Worm (Caenorhabditis elegans) whole organism, late embryonic: ENCODE results near the gene rnp-7.

Experiments
- C38D4.7 ChIP-seq: fragments of 200-800 bp; sonication (Bioruptor generic); optimal IDR thresholded peaks from 2 replicates; lab custom pipeline; 2018; ENCODE audit warnings: mild to moderate bottlenecking, missing genetic modification characterization, moderate library complexity, missing compliant biosample characterization
- K02D7.2 ChIP-seq: sonication (generic microtip); optimal IDR thresholded peaks from 2 replicates; lab custom pipeline; 2017; ENCODE audit warnings: mild to moderate bottlenecking, missing genetic modification characterization, missing compliant biosample characterization
- K09A11.1 ChIP-seq: sonication (generic microtip); optimal IDR thresholded peaks from 2 replicates; lab custom pipeline; 2017; ENCODE audit warnings: antibody characterized with exemption, mild to moderate bottlenecking, missing genetic modification characterization, missing compliant biosample characterization; ENCODE audit not compliant: insufficient read depth
- Y22D7AL.16 ChIP-seq: sonication (generic microtip); optimal IDR thresholded peaks from 2 replicates; lab custom pipeline; 2016; ENCODE audit warnings: missing genetic modification characterization, missing compliant biosample characterization
- ahr-1 ChIP-seq: sonication (generic microtip); optimal IDR thresholded peaks from 2 replicates; lab custom pipeline; 2016; ENCODE audit warnings: missing genetic modification characterization, missing compliant biosample characterization
- ama-1 ChIP-seq: fragments of 150-350 bp; optimal IDR thresholded peaks from 2 replicates; lab custom pipeline; 2014
- ceh-14 ChIP-seq: sonication (generic microtip); optimal IDR thresholded peaks from 2 replicates; lab custom pipeline; 2016; ENCODE audit warnings: missing genotype, missing genetic modification characterization, missing compliant biosample characterization
- ceh-2 ChIP-seq: sonication (generic microtip); optimal IDR thresholded peaks from 2 replicates; lab custom pipeline; 2016; ENCODE audit warnings: missing genotype, missing genetic modification characterization, missing compliant biosample characterization
- ceh-22 ChIP-seq: sonication (generic microtip); optimal IDR thresholded peaks from 2 replicates; lab custom pipeline; 2017; ENCODE audit warnings: missing biosample characterization, missing genetic modification characterization
- ceh-24 ChIP-seq: sonication (generic microtip); optimal IDR thresholded peaks from 2 replicates; lab custom pipeline; 2016; ENCODE audit warnings: mild to moderate bottlenecking, missing genetic modification characterization, missing compliant biosample characterization
- ceh-30 ChIP-seq: fragments of 150-350 bp; optimal IDR thresholded peaks from 2 replicates; lab custom pipeline; 2014; ENCODE audit warnings: missing biosample characterization, missing genetic modification characterization
- ceh-31 ChIP-seq: sonication (generic microtip); optimal IDR thresholded peaks from 2 replicates; lab custom pipeline; 2016; ENCODE audit warnings: missing genetic modification characterization, missing compliant biosample characterization
- ceh-48 ChIP-seq: sonication (generic microtip); optimal IDR thresholded peaks from 2 replicates; lab custom pipeline; 2016; ENCODE audit warnings: missing genetic modification characterization, inconsistent platforms, missing compliant biosample characterization
- dve-1 ChIP-seq: sonication (generic microtip); optimal IDR thresholded peaks from 2 replicates; lab custom pipeline; 2017; ENCODE audit warnings: antibody characterized with exemption, mild to moderate bottlenecking, missing genetic modification characterization, missing compliant biosample characterization
- elt-2 ChIP-seq: sonication (generic microtip); optimal IDR thresholded peaks from 2 replicates; lab custom pipeline; 2016; ENCODE audit warnings: missing genetic modification reagents, missing genetic modification characterization, missing compliant biosample characterization
- eyg-1 ChIP-seq: sonication (generic microtip); optimal IDR thresholded peaks from 2 replicates; lab custom pipeline; 2016; ENCODE audit warnings: missing genotype, missing genetic modification characterization, missing compliant biosample characterization
- fkh-10 ChIP-seq: fragments of 150-350 bp; optimal IDR thresholded peaks from 2 replicates; lab custom pipeline; 2014; ENCODE audit warnings: missing biosample characterization, missing genetic modification reagents, missing genetic modification characterization
- fkh-6 ChIP-seq: sonication (generic microtip); optimal IDR thresholded peaks from 2 replicates; lab custom pipeline; 2016; ENCODE audit warnings: missing genetic modification characterization, missing compliant biosample characterization
- gmeb-2 ChIP-seq: sonication (generic microtip); optimal IDR thresholded peaks from 2 replicates; lab custom pipeline; 2016; ENCODE audit warnings: missing genetic modification characterization, inconsistent platforms, missing compliant biosample characterization
- hlh-13 ChIP-seq: fragments of 200-800 bp; sonication (Bioruptor generic); optimal IDR thresholded peaks from 2 replicates; lab custom pipeline; 2018; ENCODE audit warnings: mild to moderate bottlenecking, missing genetic modification characterization, missing compliant biosample characterization
- hlh-30 ChIP-seq: sonication (generic microtip); optimal IDR thresholded peaks from 2 replicates; lab custom pipeline; 2017; ENCODE audit warnings: antibody characterized with exemption, missing genetic modification characterization, missing compliant biosample characterization; ENCODE audit not compliant: insufficient read depth
- hlh-6 ChIP-seq: sonication (generic microtip); optimal IDR thresholded peaks from 2 replicates; lab custom pipeline; 2016; ENCODE audit warnings: missing genotype, missing genetic modification characterization, missing compliant biosample characterization
- lim-6 ChIP-seq: sonication (generic microtip); optimal IDR thresholded peaks from 2 replicates; lab custom pipeline; 2016; ENCODE audit warnings: missing genetic modification characterization, missing compliant biosample characterization
- lin-11 ChIP-seq: fragments of 200-800 bp; sonication (Bioruptor generic); optimal IDR thresholded peaks from 2 replicates; lab custom pipeline; 2018; ENCODE audit warnings: mild to moderate bottlenecking, missing genetic modification characterization, missing compliant biosample characterization
- nfya-1 ChIP-seq: sonication (generic microtip); optimal IDR thresholded peaks from 2 replicates; lab custom pipeline; 2017; ENCODE audit warnings: missing genetic modification characterization, mild to moderate bottlenecking, missing compliant biosample characterization, antibody characterized with exemption, moderate library complexity
- nhr-11 ChIP-seq: fragments of 150-350 bp; optimal IDR thresholded peaks from 2 replicates; lab custom pipeline; 2014; ENCODE audit warnings: missing biosample characterization, missing genetic modification characterization
- npax-4 ChIP-seq: sonication (generic microtip); optimal IDR thresholded peaks from 2 replicates; lab custom pipeline; 2016; ENCODE audit warnings: missing genetic modification characterization, missing compliant biosample characterization
- odd-2 ChIP-seq: sonication (generic microtip); optimal IDR thresholded peaks from 2 replicates; lab custom pipeline; 2017; ENCODE audit warnings: antibody characterized with exemption, mild to moderate bottlenecking, missing genetic modification characterization, missing compliant biosample characterization
- pax-1 ChIP-seq: fragments of 150-350 bp; optimal IDR thresholded peaks from 2 replicates; lab custom pipeline; 2014; ENCODE audit warnings: missing biosample characterization, missing genetic modification characterization
- pha-2 ChIP-seq: sonication (generic microtip); optimal IDR thresholded peaks from 2 replicates; lab custom pipeline; 2017; ENCODE audit warnings: mild to moderate bottlenecking, missing genetic modification characterization, missing compliant biosample characterization
- pqm-1 ChIP-seq: sonication (generic microtip); optimal IDR thresholded peaks from 2 replicates; lab custom pipeline; 2016; ENCODE audit warnings: missing genetic modification characterization, missing compliant biosample characterization
- pros-1 ChIP-seq: fragments of 150-350 bp; optimal IDR thresholded peaks from 2 replicates; lab custom pipeline; 2014; ENCODE audit warnings: missing biosample characterization, missing genetic modification reagents, missing genetic modification characterization
- ref-2 ChIP-seq: sonication (generic microtip); optimal IDR thresholded peaks from 2 replicates; lab custom pipeline; 2016; ENCODE audit warnings: missing genetic modification characterization, missing compliant biosample characterization
- sdc-2 ChIP-seq: sonication (generic microtip); optimal IDR thresholded peaks from 2 replicates; lab custom pipeline; 2016; ENCODE audit warnings: missing genotype, missing genetic modification characterization, missing compliant biosample characterization
- sox-2 ChIP-seq: fragments of 200-800 bp; sonication (Bioruptor generic); IDR thresholded peaks from 2 replicates; pipeline ENCODE4 v1.3.6; 2022; ENCODE audit warnings: missing genetic modification reagents, missing genetic modification characterization, missing compliant biosample characterization
- sox-4 ChIP-seq: sonication (generic microtip); optimal IDR thresholded peaks from 2 replicates; lab custom pipeline; 2017; ENCODE audit warnings: mild to moderate bottlenecking, missing genetic modification characterization, inconsistent platforms, missing compliant biosample characterization
- syd-9 ChIP-seq: sonication (generic microtip); optimal IDR thresholded peaks from 2 replicates; lab custom pipeline; 2016; ENCODE audit warnings: mild to moderate bottlenecking, missing genetic modification characterization, moderate library complexity, missing compliant biosample characterization
- tbx-2 ChIP-seq: sonication (generic microtip); optimal IDR thresholded peaks from 2 replicates; lab custom pipeline; 2016; ENCODE audit warnings: missing genetic modification characterization, missing compliant biosample characterization
- tbx-7 ChIP-seq: sonication (generic microtip); optimal IDR thresholded peaks from 2 replicates; lab custom pipeline; 2016; ENCODE audit warnings: missing genotype, missing genetic modification characterization, missing compliant biosample characterization
- ttx-3 ChIP-seq: sonication (generic microtip); optimal IDR thresholded peaks from 2 replicates; lab custom pipeline; 2016; ENCODE audit warnings: missing genetic modification reagents, missing genetic modification characterization, missing compliant biosample characterization
- unc-42 ChIP-seq: sonication (generic microtip); optimal IDR thresholded peaks from 2 replicates; lab custom pipeline; 2016; ENCODE audit warnings: missing genotype, missing genetic modification characterization, missing compliant biosample characterization
- unc-55 ChIP-seq: sonication (generic microtip); optimal IDR thresholded peaks from 2 replicates; lab custom pipeline; 2017; ENCODE audit warnings: missing biosample characterization, missing genetic modification reagents, missing genetic modification characterization
- ztf-16 ChIP-seq: sonication (generic microtip); optimal IDR thresholded peaks from 2 replicates; lab custom pipeline; 2017; ENCODE audit warnings: missing genetic modification characterization, missing compliant biosample characterization

rnp-7 gene

DNA sequence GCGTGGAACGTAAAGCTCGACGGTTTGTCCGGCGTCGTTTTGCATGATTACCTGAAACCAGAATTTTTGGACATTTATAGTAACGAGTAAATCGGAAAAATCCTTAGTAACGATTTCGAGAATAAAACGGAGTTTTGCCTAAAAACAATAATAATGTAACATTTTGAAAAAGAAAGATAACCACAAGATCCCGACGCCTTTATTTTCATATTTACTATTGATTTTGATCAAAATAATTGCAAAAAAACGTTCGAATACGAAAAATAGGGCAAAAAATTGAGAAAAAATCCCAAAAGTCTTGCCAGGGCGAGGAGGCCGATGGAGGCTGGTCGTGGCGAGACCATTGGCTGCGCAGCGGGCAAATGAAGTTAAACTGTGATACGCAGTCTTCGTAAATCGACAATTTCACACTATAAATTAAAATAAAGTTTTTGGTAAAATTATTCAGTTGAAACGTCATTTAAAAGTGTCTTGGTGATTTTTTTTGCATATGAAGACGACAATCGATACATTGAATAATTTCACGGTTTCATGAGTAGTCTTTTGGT is 28.7 kb upstream of the rnp-7 start, which contains the start of gene rps-21 (continued):
- TF ChIP-seq gmeb-2: no peak
- no peak for TF ChIP-seq ahr-1 (tag; lab: Kevin White, UChicago)
- TF ChIP-seq pax-1 (tag; lab: Kevin White, UChicago): no peak
- no peak for TF ChIP-seq syd-9 (tag; lab: Kevin White, UChicago)
- TF ChIP-seq pros-1 (tag; lab: Kevin White, UChicago): no peak
- no peak for TF ChIP-seq pqm-1
- no peak for TF ChIP-seq Y22D7AL.16 (tag; lab: Kevin White, UChicago)
- TF ChIP-seq lin-11 (tag; lab: Kevin White, UChicago): no peak
- TF ChIP-seq C38D4.7: no peak
- peak; percentile 11 for TF ChIP-seq ref-2 (tag; lab: Kevin White, UChicago)
- TF ChIP-seq hlh-30 (tag; lab: Kevin White, UChicago): no peak
- no peak for TF ChIP-seq fkh-6
- TF ChIP-seq K09A11.1 (tag; lab: Kevin White, UChicago): no peak
- TF ChIP-seq unc-55 (GFP tag; lab: Kevin White, UChicago): peak; percentile 32
- TF ChIP-seq eyg-1 (tag; lab: Kevin White, UChicago): no peak
- no peak for TF ChIP-seq nhr-11 (tag; lab: Kevin White, UChicago)
- peak; percentile 88 for TF ChIP-seq unc-42
- no peak for TF ChIP-seq sox-2 (GFP tag; lab: Robert Waterston, UW)
- no peak for TF ChIP-seq ama-1 (lab: Kevin White, UChicago)
- no peak for TF ChIP-seq sdc-2 (tag; lab: Kevin White, UChicago)
- no peak for TF ChIP-seq sox-4
- peak; percentile 6 for TF ChIP-seq ceh-14
- TF ChIP-seq ceh-48 (tag; lab: Kevin White, UChicago): peak; percentile 19
- TF ChIP-seq ceh-30: no peak
- no peak for TF ChIP-seq odd-2 (tag; lab: Kevin White, UChicago)
- no peak for TF ChIP-seq hlh-6
- no peak for TF ChIP-seq ceh-2 (tag; lab: Kevin White, UChicago)

DNA sequence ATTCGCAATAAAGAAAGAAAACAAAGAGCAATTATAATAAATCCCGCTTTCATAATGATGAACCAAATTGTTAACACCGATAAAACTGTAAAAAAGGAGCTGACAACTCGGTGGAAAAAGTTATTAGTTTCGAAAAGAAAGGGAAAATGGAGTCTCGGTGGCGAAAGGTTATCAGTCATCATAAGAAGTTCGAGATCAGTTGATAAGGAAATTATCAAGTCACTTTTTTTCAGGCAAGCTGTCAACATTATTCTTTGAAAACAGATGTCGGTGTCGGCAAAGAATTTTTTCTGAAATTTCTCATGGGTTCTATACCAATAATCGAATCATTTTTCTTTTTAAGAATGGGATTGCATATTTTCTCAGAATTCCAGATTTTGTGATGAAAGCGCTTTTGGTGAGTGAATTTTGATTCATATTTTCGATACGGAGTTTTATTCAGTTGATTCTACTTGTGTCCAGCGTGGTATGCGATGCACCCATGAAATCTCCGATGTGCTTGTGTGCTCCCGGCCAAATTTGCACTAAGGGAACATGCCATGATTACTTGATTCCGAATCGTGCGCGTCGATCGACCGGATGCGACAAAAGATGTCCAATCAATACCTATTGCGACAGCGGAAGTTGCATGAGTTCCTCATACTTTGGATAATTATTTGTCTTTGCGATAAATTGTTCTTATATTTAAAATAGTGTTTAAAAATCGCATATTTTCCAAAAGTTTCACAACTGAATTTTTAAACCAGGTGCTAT is 27.5 kb upstream of the rnp-7 start, which contains the start of the genes F37C12.21 and F37C12.10:
TSS of gene F37C12.21 (plus strand) at position 58 of the 753 bp plus-strand sequence.
TSS of gene F37C12.10 (minus strand) at position 85 of the 753 bp plus-strand sequence.
- peak; percentile 49 for TF ChIP-seq elt-2 (tag; lab: Kevin White, UChicago)
- no peak for TF ChIP-seq ttx-3
- no peak for TF ChIP-seq lin-11 (tag; lab: Kevin White, UChicago)
- TF ChIP-seq tbx-7 (tag; lab: Kevin White, UChicago): no peak

DNA sequence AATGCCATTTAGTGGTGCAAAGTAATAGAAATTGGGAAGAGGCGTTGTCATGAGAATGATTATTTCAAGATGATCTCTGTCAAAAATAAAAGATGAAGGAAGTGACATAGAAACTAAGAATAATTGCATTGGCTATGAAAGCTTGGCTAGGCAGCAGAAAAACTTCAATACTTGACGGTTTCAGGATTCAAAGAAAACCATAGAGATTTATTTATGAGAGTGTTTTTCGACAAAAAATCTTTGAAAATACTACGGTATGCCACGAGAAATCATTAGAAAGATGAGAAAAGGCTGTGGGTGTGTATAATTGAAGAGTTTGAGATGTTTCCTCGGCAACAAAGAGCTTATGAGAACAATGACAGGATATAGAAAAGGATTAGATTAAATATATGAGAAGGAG is 24.5 kb upstream of the rnp-7 start, which contains the start of gene F37C12.14:
TSS of gene F37C12.14 (minus strand) at position 101 of the 400 bp plus-strand sequence.
- no peak for TF ChIP-seq lim-6
- TF ChIP-seq tbx-2 (tag; lab: Kevin White, UChicago): no peak
- no peak for TF ChIP-seq ceh-24
- TF ChIP-seq nfya-1 (tag; lab: Kevin White, UChicago): no peak
- TF ChIP-seq npax-4 (tag; lab: Kevin White, UChicago): no peak
- TF ChIP-seq hlh-6: no peak
- TF ChIP-seq pha-2 (tag; lab: Kevin White, UChicago): no peak
- TF ChIP-seq K09A11.1 (tag; lab: Kevin White, UChicago): no peak
- no peak for TF ChIP-seq K02D7.2 (tag; lab: Kevin White, UChicago)
- no peak for TF ChIP-seq odd-2 (tag; lab: Kevin White, UChicago)
- TF ChIP-seq hlh-13 (GFP tag; lab: Kevin White, UChicago): no peak
- TF ChIP-seq ztf-16 (tag; lab: Kevin White, UChicago): no peak
- TF ChIP-seq dve-1 (tag; lab: Kevin White, UChicago): no peak
- no peak for TF ChIP-seq ceh-14
- no peak for TF ChIP-seq ceh-31 (tag; lab: Kevin White, UChicago)
- TF ChIP-seq fkh-10: no peak
- no peak for TF ChIP-seq ceh-22 (tag; lab: Kevin White, UChicago)
- no peak for TF ChIP-seq unc-55 (GFP tag; lab: Kevin White, UChicago)
- TF ChIP-seq nhr-11 (tag; lab: Kevin White, UChicago): no peak
